Fruit fly (Drosophila melanogaster) whole organism, pupa: ENCODE data around the gene Mur2B.
"Not testable (repeated sequence)": the region's sequence is repeated elsewhere in the genome, so short reads cannot be mapped to it uniquely, and the experiment has no call there.

ENCODE experiments used
- CG10348 ChIP-seq: fragments of 200-800 bp; sonication (Bioruptor generic); IDR thresholded peaks from 2 replicates; pipeline ENCODE4 v1.3.6; 2022; ENCODE audit warnings: missing biosample characterization, missing genetic modification characterization
- CG12605 ChIP-seq: fragments of 200-800 bp; sonication (Bioruptor generic); IDR thresholded peaks from 2 replicates; pipeline ENCODE4 v1.3.6; 2022; ENCODE audit warnings: missing biosample characterization, missing genetic modification characterization
- CG15710 ChIP-seq: fragments of 200-800 bp; sonication (Bioruptor generic); optimal IDR thresholded peaks from 2 replicates; lab custom pipeline; 2018; ENCODE audit warnings: missing biosample characterization, mild to moderate bottlenecking, missing genetic modification characterization, moderate library complexity
- CG32121 ChIP-seq: fragments of 200-800 bp; sonication (Bioruptor generic); IDR thresholded peaks from 2 replicates; pipeline ENCODE4 v1.3.6; 2022; ENCODE audit warnings: missing biosample characterization, missing genetic modification characterization
- CG4496 ChIP-seq: fragments of 200-800 bp; sonication (Bioruptor generic); IDR thresholded peaks from 3 replicates; pipeline ENCODE4 v1.3.6; 2022; ENCODE audit warnings: missing biosample characterization, missing genetic modification characterization
- CG8301 ChIP-seq: fragments of 200-800 bp; sonication (Bioruptor generic); optimal IDR thresholded peaks from 2 replicates; lab custom pipeline; 2018; ENCODE audit warnings: missing biosample characterization, mild to moderate bottlenecking, missing genetic modification characterization
- CG9948 ChIP-seq: fragments of 200-800 bp; sonication (Bioruptor generic); optimal IDR thresholded peaks from 2 replicates; lab custom pipeline; 2018; ENCODE audit warnings: missing biosample characterization, mild to moderate bottlenecking, missing genetic modification characterization, moderate library complexity
- EcR ChIP-seq: fragments of 200-800 bp; sonication (Bioruptor generic); optimal IDR thresholded peaks from 3 replicates; lab custom pipeline; 2019; ENCODE audit warnings: missing biosample characterization, missing genetic modification characterization, mild to moderate bottlenecking, moderate library complexity, missing genetic modification reagents
- Ets98B ChIP-seq: fragments of 200-800 bp; sonication (Bioruptor generic); IDR thresholded peaks from 2 replicates; pipeline ENCODE4 v1.3.6; 2022; ENCODE audit warnings: missing biosample characterization, missing genetic modification characterization
- Pif1A ChIP-seq: fragments of 200-800 bp; sonication (Bioruptor generic); optimal IDR thresholded peaks from 3 replicates; lab custom pipeline; 2016; ENCODE audit warnings: missing biosample characterization, missing genetic modification characterization
- Pif1B ChIP-seq: fragments of 200-800 bp; sonication (Bioruptor generic); optimal IDR thresholded peaks from 3 replicates; lab custom pipeline; 2016; ENCODE audit warnings: missing biosample characterization, missing genetic modification characterization

dm6 chrX:1523277-1523676 lies 145.3 kb downstream of the Mur2B start:
- TF ChIP-seq CG12605 (GFP tag; lab: Robert Waterston, UW); Pif1B (GFP tag; lab: Kevin White, UChicago); CG4496; CG9948 (tag; lab: Kevin White, UChicago); CG32121 (GFP tag; lab: Robert Waterston, UW); CG10348 (GFP tag; lab: Robert Waterston, UW); CG8301 (tag; lab: Kevin White, UChicago); CG15710 (tag; lab: Kevin White, UChicago); Pif1A (GFP tag; lab: Kevin White, UChicago); Ets98B (GFP tag; lab: Robert Waterston, UW): not testable (repeated sequence)
- TF ChIP-seq EcR (GFP tag; lab: Kevin White, UChicago): peak; percentile 83
